Fruit fly (Drosophila melanogaster) whole organism, embryonic: ENCODE measurements around the gene CG1635.

ENCODE experiments used
- Atf-2 ChIP-seq: fragments of 200-800 bp; sonication (Bioruptor generic); optimal IDR thresholded peaks from 2 replicates; lab custom pipeline; 2016; ENCODE audit warnings: missing biosample characterization, missing genetic modification characterization
- CG11696 ChIP-seq: fragments of 200-800 bp; sonication (Bioruptor generic); IDR thresholded peaks from 2 replicates; pipeline ENCODE4 v1.3.6; 2022; ENCODE audit warnings: missing biosample characterization, missing genetic modification characterization
- CG11723 ChIP-seq: fragments of 200-800 bp; sonication (Bioruptor generic); optimal IDR thresholded peaks from 2 replicates; lab custom pipeline; 2017; ENCODE audit warnings: missing biosample characterization, mild to moderate bottlenecking, missing genetic modification characterization
- CG12299 ChIP-seq: fragments of 200-800 bp; sonication (Bioruptor generic); optimal IDR thresholded peaks from 2 replicates; lab custom pipeline; 2018; ENCODE audit warnings: missing biosample characterization, mild to moderate bottlenecking, missing genetic modification characterization
- CG12659 ChIP-seq: fragments of 200-800 bp; sonication (Bioruptor generic); optimal IDR thresholded peaks from 3 replicates; lab custom pipeline; 2017; ENCODE audit warnings: mild to moderate bottlenecking, missing biosample characterization, missing genetic modification reagents, missing genetic modification characterization
- CG14014 ChIP-seq: fragments of 200-800 bp; sonication (Bioruptor generic); IDR thresholded peaks from 2 replicates; pipeline ENCODE4 v1.3.6; 2022; ENCODE audit warnings: missing biosample characterization, missing genetic modification characterization
- CG1792 ChIP-seq: fragments of 200-800 bp; sonication (Bioruptor generic); optimal IDR thresholded peaks from 2 replicates; lab custom pipeline; 2016; ENCODE audit warnings: missing biosample characterization, missing genetic modification characterization
- CG2129 ChIP-seq: fragments of 200-800 bp; sonication (Bioruptor generic); IDR thresholded peaks from 2 replicates; pipeline ENCODE4 v1.3.6; 2022; ENCODE audit warnings: missing biosample characterization, missing genetic modification characterization; ENCODE audit not compliant: partially characterized antibody
- CG2875 ChIP-seq: fragments of 200-800 bp; sonication (Bioruptor generic); optimal IDR thresholded peaks from 2 replicates; lab custom pipeline; 2017; ENCODE audit warnings: missing biosample characterization, mild to moderate bottlenecking, missing genetic modification characterization, missing genetic modification reagents
- CG31224 ChIP-seq: fragments of 200-800 bp; sonication (Bioruptor generic); IDR thresholded peaks from 2 replicates; pipeline ENCODE4 v1.3.6; 2022; ENCODE audit warnings: missing biosample characterization, missing genetic modification characterization
- CG7271 ChIP-seq: fragments of 200-800 bp; sonication (Bioruptor generic); optimal IDR thresholded peaks from 2 replicates; lab custom pipeline; 2018; ENCODE audit warnings: missing biosample characterization, mild to moderate bottlenecking, missing genetic modification characterization, moderate library complexity
- CG9727 ChIP-seq: fragments of 200-800 bp; sonication (Bioruptor generic); optimal IDR thresholded peaks from 3 replicates; lab custom pipeline; 2017; ENCODE audit warnings: missing biosample characterization, mild to moderate bottlenecking, missing genetic modification characterization
- CTCF ChIP-seq: fragments of 200-800 bp; sonication (Bioruptor generic); optimal IDR thresholded peaks from 2 replicates; lab custom pipeline; 2017; ENCODE audit warnings: missing biosample characterization, mild to moderate bottlenecking, missing genetic modification characterization, moderate library complexity
- Chrac-16 ChIP-seq: fragments of 200-800 bp; sonication (Bioruptor generic); optimal IDR thresholded peaks from 3 replicates; lab custom pipeline; 2016; ENCODE audit warnings: missing biosample characterization, missing genetic modification characterization
- CkIIα-i1 ChIP-seq: fragments of 200-800 bp; sonication (Bioruptor generic); IDR thresholded peaks from 2 replicates; pipeline ENCODE4 v1.3.6; 2022; ENCODE audit warnings: missing biosample characterization, missing genetic modification characterization
- Fer3 ChIP-seq: fragments of 200-800 bp; sonication (Bioruptor generic); optimal IDR thresholded peaks from 2 replicates; lab custom pipeline; 2018; ENCODE audit warnings: missing biosample characterization, mild to moderate bottlenecking, missing genetic modification characterization, moderate library complexity
- HLHmδ ChIP-seq: fragments of 200-800 bp; sonication (Bioruptor generic); optimal IDR thresholded peaks from 2 replicates; lab custom pipeline; 2018; ENCODE audit warnings: missing biosample characterization, mild to moderate bottlenecking, missing genetic modification characterization, moderate library complexity
- Hr3 ChIP-seq: fragments of 200-800 bp; sonication (Bioruptor generic); optimal IDR thresholded peaks from 3 replicates; lab custom pipeline; 2016; ENCODE audit warnings: missing biosample characterization, missing genetic modification characterization
- Hr39 ChIP-seq: fragments of >200 bp; optimal IDR thresholded peaks from 2 replicates; lab custom pipeline; 2017
- Lpt ChIP-seq: fragments of >200 bp; optimal IDR thresholded peaks from 2 replicates; lab custom pipeline; 2018; ENCODE audit warnings: missing biosample characterization, missing genetic modification characterization
- MTF-1 ChIP-seq: fragments of 200-800 bp; sonication (Bioruptor generic); optimal IDR thresholded peaks from 2 replicates; lab custom pipeline; 2018; ENCODE audit warnings: missing biosample characterization, mild to moderate bottlenecking, missing genetic modification characterization, borderline replicate concordance
- Med ChIP-seq: fragments of 200-800 bp; sonication (Bioruptor generic); peaks from one replicate; lab custom pipeline; 2016; ENCODE audit warnings: missing biosample characterization, missing genetic modification characterization, mild to moderate bottlenecking, inconsistent platforms, moderate library complexity
- Mes4 ChIP-seq: fragments of 200-800 bp; sonication (Bioruptor generic); optimal IDR thresholded peaks from 2 replicates; lab custom pipeline; 2016; ENCODE audit warnings: missing biosample characterization, missing genetic modification characterization
- Nf-YC ChIP-seq: fragments of 200-800 bp; optimal IDR thresholded peaks from 3 replicates; lab custom pipeline; 2019; ENCODE audit warnings: missing biosample characterization, mild to moderate bottlenecking, missing genetic modification characterization, moderate library complexity
- Optix ChIP-seq: fragments of 200-800 bp; sonication (Bioruptor generic); IDR thresholded peaks from 3 replicates; pipeline ENCODE4 v1.3.6; 2022; ENCODE audit warnings: missing biosample characterization, missing genetic modification characterization
- Side ChIP-seq: fragments of 200-800 bp; sonication (Bioruptor generic); optimal IDR thresholded peaks from 2 replicates; lab custom pipeline; 2016; ENCODE audit warnings: missing biosample characterization, missing genetic modification characterization
- Sin3A ChIP-seq: fragments of >200 bp; optimal IDR thresholded peaks from 2 replicates; lab custom pipeline; 2018
- Sry-δ ChIP-seq: fragments of 200-800 bp; sonication (Bioruptor generic); optimal IDR thresholded peaks from 2 replicates; lab custom pipeline; 2016; ENCODE audit warnings: missing biosample characterization, missing genetic modification characterization
- Stat92E ChIP-seq, 3 experiments: fragments of >200 bp in 2 of 3; fragments of 200-800 bp in 1 of 3; sonication (Bioruptor generic) in 1 of 3; optimal IDR thresholded peaks; 2 replicates each; lab custom pipeline; 2017 to 2019; ENCODE audit warnings: missing biosample characterization in 3 of 3, missing genetic modification characterization in 3 of 3, mild to moderate bottlenecking in 1 of 3, moderate library complexity in 1 of 3
- YL-1 ChIP-seq: fragments of 200-800 bp; sonication (Bioruptor generic); optimal IDR thresholded peaks from 3 replicates; lab custom pipeline; 2017; ENCODE audit warnings: missing biosample characterization, mild to moderate bottlenecking, missing genetic modification characterization
- ci ChIP-seq: fragments of 200-800 bp; sonication (Bioruptor generic); IDR thresholded peaks from 3 replicates; pipeline ENCODE4 v1.3.6; 2022; ENCODE audit warnings: missing biosample characterization, missing genetic modification characterization
- croc ChIP-seq: fragments of 200-800 bp; sonication (Bioruptor generic); conservative IDR thresholded peaks from 3 replicates; pipeline ENCODE4 v1.3.6; 2022; ENCODE audit warnings: missing biosample characterization, missing genetic modification characterization
- cwo ChIP-seq: fragments of 200-800 bp; sonication (Bioruptor generic); optimal IDR thresholded peaks from 3 replicates; lab custom pipeline; 2017; ENCODE audit warnings: missing biosample characterization, missing genetic modification characterization, mild to moderate bottlenecking, moderate library complexity, missing genetic modification reagents
- da ChIP-seq: fragments of 200-800 bp; sonication (Bioruptor generic); optimal IDR thresholded peaks from 2 replicates; lab custom pipeline; 2016; ENCODE audit warnings: missing biosample characterization, missing genetic modification characterization
- dm ChIP-seq: fragments of 200-800 bp; sonication (Bioruptor generic); optimal IDR thresholded peaks from 3 replicates; lab custom pipeline; 2016; ENCODE audit warnings: missing biosample characterization, missing genetic modification characterization
- dpn ChIP-seq, 2 experiments: fragments of 200-800 bp; sonication (Bioruptor generic); optimal IDR thresholded peaks; 3 replicates each; lab custom pipeline; 2016; ENCODE audit warnings: missing biosample characterization in 2 of 2, missing genetic modification characterization in 2 of 2
- dysf ChIP-seq: fragments of 200-800 bp; sonication (Bioruptor generic); IDR thresholded peaks from 3 replicates; pipeline ENCODE4 v1.3.6; 2022; ENCODE audit warnings: missing biosample characterization, missing genetic modification characterization
- gem ChIP-seq: fragments of 200-800 bp; sonication (Bioruptor generic); optimal IDR thresholded peaks from 2 replicates; lab custom pipeline; 2019; ENCODE audit warnings: missing biosample characterization, mild to moderate bottlenecking, missing genetic modification characterization, moderate library complexity
- gsb ChIP-seq: fragments of 200-800 bp; sonication (Bioruptor generic); IDR thresholded peaks from 2 replicates; pipeline ENCODE4 v1.3.6; 2022; ENCODE audit warnings: missing biosample characterization, missing genetic modification characterization
- inv ChIP-seq: fragments of 200-800 bp; sonication (Bioruptor generic); IDR thresholded peaks from 2 replicates; pipeline ENCODE4 v1.3.6; 2022; ENCODE audit warnings: missing biosample characterization, missing genetic modification characterization; ENCODE audit not compliant: partially characterized antibody
- jing ChIP-seq: fragments of 200-800 bp; sonication (Bioruptor generic); optimal IDR thresholded peaks from 2 replicates; lab custom pipeline; 2018; ENCODE audit warnings: missing biosample characterization, mild to moderate bottlenecking, missing genetic modification characterization
- lilli ChIP-seq: fragments of 200-800 bp; sonication (Bioruptor generic); optimal IDR thresholded peaks from 3 replicates; lab custom pipeline; 2016; ENCODE audit warnings: missing biosample characterization, missing genetic modification characterization
- nerfin-1 ChIP-seq: fragments of 200-800 bp; sonication (Bioruptor generic); optimal IDR thresholded peaks from 3 replicates; lab custom pipeline; 2019; ENCODE audit warnings: missing biosample characterization, mild to moderate bottlenecking, missing genetic modification characterization, moderate library complexity
- oc ChIP-seq: fragments of 200-800 bp; sonication (Bioruptor generic); optimal IDR thresholded peaks from 2 replicates; lab custom pipeline; 2018; ENCODE audit warnings: missing biosample characterization, mild to moderate bottlenecking, missing genetic modification characterization, moderate library complexity
- pan ChIP-seq, 4 experiments: fragments of >200 bp in 3 of 4; fragments of 200-800 bp in 1 of 4; sonication (Bioruptor generic) in 1 of 4; optimal IDR thresholded peaks in 3 of 4; IDR thresholded peaks in 1 of 4; 2 replicates each; pipeline versions ENCODE4 v1.3.6 to Lab custom; 2017 to 2022; ENCODE audit warnings: missing biosample characterization in 2 of 4, missing genetic modification characterization in 2 of 4, mixed read lengths in 1 of 4
- pzg ChIP-seq: fragments of 200-800 bp; sonication (Bioruptor generic); optimal IDR thresholded peaks from 3 replicates; lab custom pipeline; 2018; ENCODE audit warnings: missing biosample characterization, mild to moderate bottlenecking, missing genetic modification characterization, moderate library complexity
- shn ChIP-seq: fragments of 200-800 bp; sonication (Bioruptor generic); optimal IDR thresholded peaks from 3 replicates; lab custom pipeline; 2016; ENCODE audit warnings: missing biosample characterization, missing genetic modification characterization
- slou ChIP-seq: fragments of 200-800 bp; sonication (Bioruptor generic); optimal IDR thresholded peaks from 3 replicates; lab custom pipeline; 2016; ENCODE audit warnings: missing biosample characterization, missing genetic modification characterization
- sob ChIP-seq: fragments of 200-800 bp; sonication (Bioruptor generic); IDR thresholded peaks from 2 replicates; pipeline ENCODE4 v1.3.6; 2022; ENCODE audit warnings: missing biosample characterization, missing genetic modification characterization
- sqz ChIP-seq: fragments of 200-800 bp; sonication (Bioruptor generic); optimal IDR thresholded peaks from 3 replicates; lab custom pipeline; 2018; ENCODE audit warnings: missing biosample characterization, mild to moderate bottlenecking, missing genetic modification characterization
- sug ChIP-seq: fragments of 200-800 bp; optimal IDR thresholded peaks from 2 replicates; lab custom pipeline; 2019; ENCODE audit warnings: missing biosample characterization, mild to moderate bottlenecking, missing genetic modification characterization, moderate library complexity
- trem ChIP-seq: fragments of 200-800 bp; optimal IDR thresholded peaks from 3 replicates; lab custom pipeline; 2019; ENCODE audit warnings: missing biosample characterization, mild to moderate bottlenecking, missing genetic modification characterization, moderate library complexity
- yki ChIP-seq: fragments of >200 bp; optimal IDR thresholded peaks from 3 replicates; lab custom pipeline; 2018

The CG1635 gene

dm6 chr3R:31603655-31604054 lies 15.2 kb downstream of the CG1635 start (continued):
- TF ChIP-seq inv (GFP tag; lab: Robert Waterston, UW) (no peak), gem (tag; lab: Kevin White, UChicago) (no peak), Side (GFP tag; lab: Kevin White, UChicago) (peak; percentile 33), CG31224 (GFP tag; lab: Robert Waterston, UW) (no peak), ci (GFP tag; lab: Robert Waterston, UW) (no peak), CkIIα-i1 (GFP tag; lab: Robert Waterston, UW) (no peak), CG11723 (GFP tag; lab: Kevin White, UChicago) (no peak), shn (GFP tag; lab: Kevin White, UChicago) (no peak), pzg (GFP tag; lab: Kevin White, UChicago) (no peak), Mes4 (GFP tag; lab: Kevin White, UChicago) (no peak), Sin3A (no peak), Hr3 (GFP tag; lab: Kevin White, UChicago) (no peak), trem (tag; lab: Kevin White, UChicago) (no peak), Fer3 (no peak), sqz (GFP tag; lab: Kevin White, UChicago) (no peak), Hr39 (no peak), pan (optimal IDR thresholded peaks at IDR 0.05; lab: Kevin White, UChicago) (no peak), pan (GFP tag; optimal IDR thresholded peaks at IDR 0.05 in 1 of 2, IDR thresholded peaks at IDR 0.05 in 1 of 2) (no peak), slou (GFP tag; lab: Kevin White, UChicago) (no peak), CG14014 (GFP tag; lab: Robert Waterston, UW) (peak; percentile 31; the same call in 1 of the 2 replicates), CG1792 (GFP tag; lab: Kevin White, UChicago) (peak; percentile 57), sob (GFP tag; lab: Robert Waterston, UW) (no peak), da (GFP tag; lab: Kevin White, UChicago) (no peak), dpn (GFP tag; optimal IDR thresholded peaks at IDR 0.05; lab: Kevin White, UChicago) (no peak), CG12299 (tag; lab: Kevin White, UChicago) (no peak), gsb (GFP tag; lab: Robert Waterston, UW) (no peak), yki (no peak), Lpt (no peak), CG2129 (no peak), HLHmδ (no peak), cwo (no peak), YL-1 (no peak), Nf-YC (tag; lab: Kevin White, UChicago) (peak; percentile 3), CG7271 (tag; lab: Kevin White, UChicago) (no peak), Stat92E (GFP tag; optimal IDR thresholded peaks at IDR 0.05; lab: Kevin White, UChicago) (no peak), jing (GFP tag; lab: Kevin White, UChicago) (no peak), MTF-1 (GFP tag; lab: Kevin White, UChicago) (peak; percentile 17), sug (tag; lab: Kevin White, UChicago) (no peak), CG9727 (GFP tag; lab: Kevin White, UChicago) (no peak), CG2875 (GFP tag; lab: Kevin White, UChicago) (peak; percentile 21), CTCF (GFP tag; lab: Kevin White, UChicago) (no peak), CG11696 (GFP tag; lab: Robert Waterston, UW) (peak; percentile 8; the same call in 1 of the 2 replicates), Med (GFP tag; lab: Kevin White, UChicago) (peak; percentile 86), Sry-δ (GFP tag; lab: Kevin White, UChicago) (no peak), croc (GFP tag; lab: Robert Waterston, UW) (no peak), CG12659 (GFP tag; lab: Kevin White, UChicago) (no peak), Chrac-16 (GFP tag; lab: Kevin White, UChicago) (no peak), Atf-2 (no peak), lilli (GFP tag; lab: Kevin White, UChicago) (no peak), Optix (no peak), nerfin-1 (tag; lab: Kevin White, UChicago) (peak; percentile 28), dm (GFP tag; lab: Kevin White, UChicago) (no peak), oc (tag; lab: Kevin White, UChicago) (no peak), dysf (GFP tag; lab: Robert Waterston, UW) (no peak)
